Worm (Caenorhabditis elegans) whole organism, L3 larva: ENCODE data around the gene mrpl-21.

Experiments
- elt-1 ChIP-seq: fragments of 150-350 bp; optimal IDR thresholded peaks from 2 replicates; lab custom pipeline; 2014; ENCODE audit warnings: missing biosample characterization, missing genetic modification characterization
- lin-39 ChIP-seq: fragments of 150-350 bp; optimal IDR thresholded peaks from 2 replicates; lab custom pipeline; 2018; ENCODE audit warnings: missing biosample characterization, missing genetic modification reagents, missing genetic modification characterization
- nhr-237 ChIP-seq: fragments of 150-350 bp; optimal IDR thresholded peaks from 2 replicates; lab custom pipeline; 2014; ENCODE audit warnings: missing biosample characterization, missing genetic modification characterization
- nhr-28 ChIP-seq: fragments of 150-350 bp; optimal IDR thresholded peaks from 2 replicates; lab custom pipeline; 2014; ENCODE audit warnings: missing biosample characterization, missing genetic modification characterization
- nhr-76 ChIP-seq: fragments of 150-350 bp; sonication (generic microtip); optimal IDR thresholded peaks from 5 replicates; lab custom pipeline; 2014; ENCODE audit warnings: missing biosample characterization, missing genetic modification characterization
- snpc-4 ChIP-seq: fragments of 150-350 bp; optimal IDR thresholded peaks from 2 replicates; lab custom pipeline; 2014; ENCODE audit warnings: missing biosample characterization, missing genetic modification characterization

DNA sequence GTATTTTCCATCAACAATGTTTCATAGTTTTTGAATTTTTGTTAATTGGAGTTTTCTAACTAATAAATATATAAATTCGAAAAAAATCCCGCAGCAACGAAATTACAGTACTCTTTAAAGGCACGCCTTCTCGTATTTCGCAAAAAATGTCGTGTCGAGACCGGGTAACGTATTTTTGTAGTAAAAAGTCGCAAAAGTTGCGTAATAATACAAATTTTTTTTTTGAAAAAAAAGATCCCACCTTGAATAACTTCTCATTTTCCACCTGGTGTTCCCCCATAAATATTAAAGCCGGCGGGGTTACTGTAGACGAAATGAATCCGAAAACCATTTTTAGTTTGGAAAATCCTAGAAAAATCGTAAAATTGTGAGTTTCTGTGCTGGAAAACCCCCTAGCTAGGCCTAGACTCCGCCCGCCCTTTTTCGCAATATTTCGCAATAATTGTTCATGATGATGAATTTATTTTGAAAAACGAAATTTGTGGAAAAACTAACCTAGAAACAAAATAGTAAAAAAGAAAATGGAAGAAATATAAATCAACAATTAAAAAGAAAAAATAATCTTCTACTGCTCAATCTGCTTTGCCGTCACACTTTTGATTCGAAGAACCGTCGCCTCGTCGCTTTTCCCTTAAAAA is 1.0 kb downstream of the mrpl-21 start, which contains the start of gene F43C1.7:
- TF ChIP-seq lin-39 (tag; lab: Kevin White, UChicago) (no peak), nhr-237 (tag; lab: Kevin White, UChicago) (no peak), nhr-28 (tag; lab: Kevin White, UChicago) (no peak), elt-1 (no peak), nhr-76 (tag; lab: Kevin White, UChicago) (no peak), snpc-4 (no peak)
